Worm (Caenorhabditis elegans): ENCODE measurements around the gene sox-2.

The sox-2 gene

ce11 chrX:7485748-7486147 lies 22.2 kb upstream of the sox-2 start, which contains the start of gene gly-12:
gly-12 (plus strand) TSS chrX:7485864.
- TF ChIP-seq zfh-2 (GFP tag; conservative IDR thresholded peaks at IDR 0.05) (peak; percentile 74), lsl-1 (GFP tag; optimal IDR thresholded peaks at IDR 0.05) (no peak), nfya-1 (tag; optimal IDR thresholded peaks at IDR 0.05; ENCODE audit: borderline replicate concordance, insufficient read depth) (no peak), K12H6.12 (tag; optimal IDR thresholded peaks at IDR 0.05) (no peak), lin-26 (GFP tag; IDR thresholded peaks at IDR 0.05) (no peak), fkh-3 (tag; optimal IDR thresholded peaks at IDR 0.05) (no peak), ceh-27 (GFP tag; optimal IDR thresholded peaks at IDR 0.05) (peak; percentile 36), chd-7 (tag; optimal IDR thresholded peaks at IDR 0.05) (no peak)

- no peak for TF ChIP-seq dpff-1 (tag; optimal IDR thresholded peaks at IDR 0.05)
- no peak for TF ChIP-seq pbrm-1 (GFP tag; IDR thresholded peaks at IDR 0.05)
- TF ChIP-seq repo-1 (tag; optimal IDR thresholded peaks at IDR 0.05): no peak
- no peak for TF ChIP-seq ets-4 (GFP tag; optimal IDR thresholded peaks at IDR 0.05)
- no peak for TF ChIP-seq madf-6 (GFP tag; IDR thresholded peaks at IDR 0.05)
- no peak for TF ChIP-seq mel-28 (tag; optimal IDR thresholded peaks at IDR 0.05; ENCODE audit: borderline replicate concordance)
- TF ChIP-seq ccch-3 (GFP tag; optimal IDR thresholded peaks at IDR 0.05): no peak
- TF ChIP-seq fkh-3 (tag; optimal IDR thresholded peaks at IDR 0.05): no peak
- no peak for TF ChIP-seq D2030.7 (GFP tag; IDR thresholded peaks at IDR 0.05)
Observed at ce11 chrX:7480756-7481155, 17.2 kb upstream of the sox-2 start, which contains the start of gene F48E3.9. F48E3.9 (plus strand) TSS chrX:7481056.

DNA sequence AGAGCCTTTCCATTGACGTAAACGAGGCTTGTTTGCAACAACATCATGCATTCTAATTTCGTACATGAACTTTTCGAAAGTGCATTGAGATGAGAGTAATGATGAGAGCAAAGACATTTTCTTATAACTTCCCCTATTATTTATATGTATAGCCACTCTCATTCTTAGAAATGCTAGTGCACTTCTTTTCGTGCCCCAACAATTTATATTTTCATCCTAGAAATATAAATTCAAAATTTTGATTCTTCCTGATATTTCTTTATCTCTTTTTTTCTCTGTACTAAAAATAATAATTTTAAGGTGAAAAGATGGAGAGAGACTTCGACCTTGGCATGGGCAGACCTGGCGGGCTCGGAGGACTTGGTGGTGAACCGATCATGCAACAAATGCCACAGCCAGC lies 15.4 kb upstream of the sox-2 start, which contains the start of gene mek-1:
TSS of gene mek-1 (plus strand) at position 301 of the 400 bp plus-strand sequence.
- no peak for TF ChIP-seq akir-1 (GFP tag; optimal IDR thresholded peaks at IDR 0.05)
- TF ChIP-seq snpc-3.4 (tag; optimal IDR thresholded peaks at IDR 0.05): no peak
- no peak for TF ChIP-seq lsl-1 (GFP tag; optimal IDR thresholded peaks at IDR 0.05)
- TF ChIP-seq aptf-3 (GFP tag; IDR thresholded peaks at IDR 0.05): no peak
- no peak for TF ChIP-seq nhr-120 (GFP tag; IDR thresholded peaks at IDR 0.05)
- TF ChIP-seq sea-2 (GFP tag; IDR thresholded peaks at IDR 0.05): no peak
- no peak for TF ChIP-seq pbrm-1 (GFP tag; IDR thresholded peaks at IDR 0.05)
- TF ChIP-seq Y95B8A.8 (GFP tag; IDR thresholded peaks at IDR 0.05): no peak
- no peak for TF ChIP-seq mcd-1 (GFP tag; IDR thresholded peaks at IDR 0.05)
- no peak for TF ChIP-seq ztf-18 (tag; optimal IDR thresholded peaks at IDR 0.05)
- no peak for TF ChIP-seq F10E7.11 (tag; optimal IDR thresholded peaks at IDR 0.05)
- TF ChIP-seq tbp1 (GFP tag; optimal IDR thresholded peaks at IDR 0.05): no peak
- TF ChIP-seq let-607 (tag; optimal IDR thresholded peaks at IDR 0.05): no peak
- TF ChIP-seq ceh-40 (GFP tag; IDR thresholded peaks at IDR 0.05): no peak
- no peak for TF ChIP-seq nfya-2 (GFP tag; IDR thresholded peaks at IDR 0.05)
- TF ChIP-seq zim-3 (tag; optimal IDR thresholded peaks at IDR 0.05): no peak
- TF ChIP-seq madf-3 (GFP tag; IDR thresholded peaks at IDR 0.05): no peak
- TF ChIP-seq dox-1 (GFP tag; IDR thresholded peaks at IDR 0.05): no peak

DNA sequence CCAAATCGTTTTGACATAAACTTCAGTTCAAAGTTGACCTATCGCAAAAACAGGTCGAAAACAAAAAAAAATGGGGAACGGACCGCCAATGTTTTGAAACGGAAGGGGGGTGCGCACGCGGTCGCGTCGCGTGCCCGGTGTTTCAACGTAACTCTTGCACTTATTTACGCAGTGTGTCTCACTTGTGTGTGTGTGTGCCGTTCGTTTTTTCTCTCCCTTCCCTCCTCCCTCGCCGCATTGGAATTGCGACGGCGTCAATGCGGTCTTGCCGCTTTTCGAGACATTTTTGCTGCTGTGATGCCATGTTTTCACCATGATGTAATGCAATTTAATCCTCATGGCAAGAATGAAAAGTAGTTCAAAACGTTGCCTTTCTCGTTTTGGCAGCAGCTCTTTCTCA lies 14.9 kb upstream of the sox-2 start:
- TF ChIP-seq F23B12.7 (tag; optimal IDR thresholded peaks at IDR 0.05; ENCODE audit: insufficient read depth) (no peak), madf-3 (GFP tag; IDR thresholded peaks at IDR 0.05) (peak; percentile 73; the same call in 1 of the 2 replicates), lin-35 (GFP tag; optimal IDR thresholded peaks at IDR 0.05) (no peak), ZK185.1 (tag; optimal IDR thresholded peaks at IDR 0.05; ENCODE audit: poor library complexity, severe bottlenecking) (no peak), akir-1 (GFP tag; optimal IDR thresholded peaks at IDR 0.05) (no peak), D2030.7 (GFP tag; IDR thresholded peaks at IDR 0.05) (no peak), F39B2.1 (GFP tag; IDR thresholded peaks at IDR 0.05) (no peak), somi-1 (GFP tag; optimal IDR thresholded peaks at IDR 0.05) (no peak), Y56A3A.18 (GFP tag; IDR thresholded peaks at IDR 0.05) (no peak), ets-4 (GFP tag; optimal IDR thresholded peaks at IDR 0.05) (no peak), sptf-2 (GFP tag; optimal IDR thresholded peaks at IDR 0.05) (no peak), rec-8 (tag; optimal IDR thresholded peaks at IDR 0.05) (no peak), K12H6.12 (tag; optimal IDR thresholded peaks at IDR 0.05) (peak; percentile 60), snpc-3.4 (tag; optimal IDR thresholded peaks at IDR 0.05) (no peak), B0019.2 (GFP tag; conservative IDR thresholded peaks at IDR 0.05) (no peak), ztf-18 (tag; optimal IDR thresholded peaks at IDR 0.05) (peak; percentile 0), pha-4 (tag; optimal IDR thresholded peaks at IDR 0.05) (no peak), madf-10 (tag; optimal IDR thresholded peaks at IDR 0.05) (no peak)
